Worm (Caenorhabditis elegans) whole organism, early embryonic: ENCODE measurements around the gene F36H12.4.
"Not testable (repeated sequence)": the region's sequence is repeated elsewhere in the genome, so short reads cannot be mapped to it uniquely, and the experiment has no call there.

Experiments
- ama-1 ChIP-seq: fragments of 150-350 bp; optimal IDR thresholded peaks from 2 replicates; lab custom pipeline; 2014
- ets-7 ChIP-seq: sonication (generic microtip); optimal IDR thresholded peaks from 2 replicates; lab custom pipeline; 2016; ENCODE audit warnings: missing genotype, missing genetic modification characterization, missing compliant biosample characterization
- hmbx-1 ChIP-seq: sonication (generic microtip); optimal IDR thresholded peaks from 2 replicates; lab custom pipeline; 2016; ENCODE audit warnings: mild to moderate bottlenecking, missing genetic modification characterization, missing compliant biosample characterization
- hnd-1 ChIP-seq: sonication (generic microtip); optimal IDR thresholded peaks from 2 replicates; lab custom pipeline; 2016; ENCODE audit warnings: missing genetic modification characterization, missing compliant biosample characterization
- sea-1 ChIP-seq: fragments of 200-800 bp; sonication (Bioruptor generic); conservative IDR thresholded peaks from 2 replicates; pipeline ENCODE4 v1.3.6; 2022; ENCODE audit warnings: missing genetic modification characterization, missing compliant biosample characterization

DNA sequence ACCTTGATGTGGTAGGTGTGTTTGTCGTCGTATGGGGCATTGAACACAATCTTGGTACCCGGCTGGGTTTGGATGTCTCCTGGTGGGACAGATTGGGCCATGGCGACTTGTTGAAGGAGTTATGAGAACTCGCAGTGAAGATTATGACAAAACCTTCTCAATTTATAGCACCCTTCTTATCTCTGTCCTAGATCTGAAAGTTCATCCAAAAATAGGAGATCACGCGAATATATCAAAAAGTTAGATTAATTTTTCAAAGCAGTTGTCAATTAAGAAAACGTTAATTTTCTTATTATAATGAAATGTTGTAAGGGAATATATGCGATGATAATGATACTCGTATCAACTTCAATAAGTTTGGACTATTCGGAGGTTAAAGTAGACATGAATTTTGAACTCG, 26.3 kb downstream of the F36H12.4 start, which contains the start of gene msp-51:
- TF ChIP-seq sea-1 (GFP tag; lab: Robert Waterston, UW); hmbx-1; hnd-1; ets-7 (tag; lab: Kevin White, UChicago); ama-1 (lab: Kevin White, UChicago): not testable (repeated sequence)
